Worm (Caenorhabditis elegans): Measurements from ENCODE around the gene F49F1.2.
"Not testable (repeated sequence)": the region's sequence is repeated elsewhere in the genome, so short reads cannot be mapped to it uniquely, and the experiment has no call there.

- TF ChIP-seq nhr-237, ztf-4, ceh-82, nhr-12, crh-2, fos-1 (tag; optimal IDR thresholded peaks at IDR 0.05): not testable (repeated sequence)
These were observed 27.2 kb downstream of the F49F1.2 start, which contains the start of gene F49F1.12 for ce11 chrIV:4142986-4143385.
